Fruit fly (Drosophila melanogaster) whole organism: Measurements from ENCODE around the gene CG46310.

Experiments
- CG8478 ChIP-seq: fragments of >200 bp; optimal IDR thresholded peaks from 2 replicates; lab custom pipeline; 2018; ENCODE audit warnings: inconsistent platforms
- Dll ChIP-seq: fragments of >200 bp; optimal IDR thresholded peaks from 2 replicates; lab custom pipeline; 2017
- pan ChIP-seq: fragments of >200 bp; optimal IDR thresholded peaks from 2 replicates; lab custom pipeline; 2017
- psq ChIP-seq: fragments of >200 bp; optimal IDR thresholded peaks from 2 replicates; lab custom pipeline; 2017
- usp ChIP-seq: fragments of >200 bp; optimal IDR thresholded peaks from 2 replicates; lab custom pipeline; 2017; ENCODE audit warnings: missing biosample characterization, missing genetic modification characterization, mixed read lengths

dm6 chr3R:23133301-23133828 lies 40.3 kb upstream of the CG46310 start:
- no peak for TF ChIP-seq pan (lab: Kevin White, UChicago)
- no peak for TF ChIP-seq usp (GFP tag; lab: Kevin White, UChicago)
- no peak for TF ChIP-seq Dll
- no peak for TF ChIP-seq psq
- TF ChIP-seq CG8478: no peak
